Fruit fly (Drosophila melanogaster) whole organism, embryonic: ENCODE data around the gene CG17124.
A peak's percentile ranks its signal among the peaks of the same experiment; 100 is the strongest.

Experiments
- CG10147 ChIP-seq: fragments of 200-800 bp; sonication (Bioruptor generic); optimal IDR thresholded peaks from 2 replicates; lab custom pipeline; 2019; ENCODE audit warnings: missing biosample characterization, mild to moderate bottlenecking, missing genetic modification characterization, moderate library complexity
- CG10321 ChIP-seq: fragments of 200-800 bp; sonication (Bioruptor generic); IDR thresholded peaks from 2 replicates; pipeline ENCODE4 v1.3.6; 2022; ENCODE audit warnings: missing biosample characterization, missing genetic modification characterization
- CG10431 ChIP-seq: fragments of 200-800 bp; sonication (Bioruptor generic); optimal IDR thresholded peaks from 3 replicates; lab custom pipeline; 2018; ENCODE audit warnings: missing biosample characterization, mild to moderate bottlenecking, missing genetic modification characterization
- CG11085 ChIP-seq: fragments of 200-800 bp; sonication (Bioruptor generic); IDR thresholded peaks from 2 replicates; pipeline ENCODE4 v1.3.6; 2022; ENCODE audit warnings: missing biosample characterization, missing genetic modification characterization
- CG11456 ChIP-seq: fragments of 200-800 bp; sonication (Bioruptor generic); IDR thresholded peaks from 3 replicates; pipeline ENCODE4 v1.3.6; 2022; ENCODE audit warnings: missing biosample characterization, missing genetic modification characterization
- CG11504 ChIP-seq: fragments of 200-800 bp; sonication (Bioruptor generic); optimal IDR thresholded peaks from 3 replicates; lab custom pipeline; 2019; ENCODE audit warnings: missing biosample characterization, mild to moderate bottlenecking, missing genetic modification characterization, moderate library complexity
- CG12299 ChIP-seq: fragments of 200-800 bp; sonication (Bioruptor generic); optimal IDR thresholded peaks from 2 replicates; lab custom pipeline; 2018; ENCODE audit warnings: missing biosample characterization, mild to moderate bottlenecking, missing genetic modification characterization
- CG1233 ChIP-seq: fragments of 200-800 bp; sonication (Bioruptor generic); optimal IDR thresholded peaks from 4 replicates; lab custom pipeline; 2018; ENCODE audit warnings: missing biosample characterization, mild to moderate bottlenecking, missing genetic modification characterization
- CG13123 ChIP-seq: fragments of 200-800 bp; sonication (Bioruptor generic); optimal IDR thresholded peaks from 2 replicates; lab custom pipeline; 2016; ENCODE audit warnings: missing biosample characterization, missing genetic modification characterization
- CG13624 ChIP-seq: fragments of 200-800 bp; sonication (Bioruptor generic); optimal IDR thresholded peaks from 2 replicates; lab custom pipeline; 2016; ENCODE audit warnings: missing biosample characterization, missing genetic modification characterization
- CG15073 ChIP-seq: fragments of 200-800 bp; sonication (Bioruptor generic); optimal IDR thresholded peaks from 2 replicates; lab custom pipeline; 2016; ENCODE audit warnings: missing biosample characterization, missing genetic modification characterization
- CG1602 ChIP-seq: fragments of 200-800 bp; sonication (Bioruptor generic); optimal IDR thresholded peaks from 3 replicates; lab custom pipeline; 2016; ENCODE audit warnings: missing biosample characterization, missing genetic modification characterization
- CG17912 ChIP-seq: fragments of 200-800 bp; sonication (Bioruptor generic); optimal IDR thresholded peaks from 2 replicates; lab custom pipeline; 2018; ENCODE audit warnings: missing biosample characterization, mild to moderate bottlenecking, missing genetic modification characterization
- CG18764 ChIP-seq: fragments of 200-800 bp; sonication (Bioruptor generic); optimal IDR thresholded peaks from 3 replicates; lab custom pipeline; 2016; ENCODE audit warnings: missing biosample characterization, missing genetic modification characterization
- CG2120 ChIP-seq: fragments of 200-800 bp; sonication (Bioruptor generic); optimal IDR thresholded peaks from 3 replicates; lab custom pipeline; 2016; ENCODE audit warnings: missing biosample characterization, missing genetic modification characterization
- CG2678 ChIP-seq: fragments of 200-800 bp; sonication (Bioruptor generic); optimal IDR thresholded peaks from 3 replicates; lab custom pipeline; 2019; ENCODE audit warnings: missing biosample characterization, mild to moderate bottlenecking, missing genetic modification characterization, moderate library complexity
- CG3995 ChIP-seq: fragments of 200-800 bp; sonication (Bioruptor generic); optimal IDR thresholded peaks from 3 replicates; lab custom pipeline; 2016; ENCODE audit warnings: missing biosample characterization, missing genetic modification characterization
- CG4328 ChIP-seq: fragments of 200-800 bp; sonication (Bioruptor generic); optimal IDR thresholded peaks from 3 replicates; lab custom pipeline; 2017; ENCODE audit warnings: missing biosample characterization, missing genetic modification reagents, missing genetic modification characterization
- CG6254 ChIP-seq: fragments of 200-800 bp; sonication (Bioruptor generic); optimal IDR thresholded peaks from 3 replicates; lab custom pipeline; 2017; ENCODE audit warnings: mild to moderate bottlenecking, missing biosample characterization, missing genetic modification reagents, missing genetic modification characterization
- CG8281 ChIP-seq: fragments of 200-800 bp; sonication (Bioruptor generic); optimal IDR thresholded peaks from 2 replicates; lab custom pipeline; 2018; ENCODE audit warnings: missing biosample characterization, mild to moderate bottlenecking, missing genetic modification characterization, moderate library complexity
- CG8359 ChIP-seq: fragments of 200-800 bp; sonication (Bioruptor generic); optimal IDR thresholded peaks from 2 replicates; lab custom pipeline; 2017; ENCODE audit warnings: missing biosample characterization, mild to moderate bottlenecking, missing genetic modification characterization, borderline replicate concordance
- CG9876 ChIP-seq: fragments of 200-800 bp; sonication (Bioruptor generic); optimal IDR thresholded peaks from 2 replicates; lab custom pipeline; 2016; ENCODE audit warnings: missing biosample characterization, missing genetic modification characterization
- CrebB ChIP-seq: fragments of 200-800 bp; sonication (Bioruptor generic); optimal IDR thresholded peaks from 3 replicates; lab custom pipeline; 2018; ENCODE audit warnings: missing biosample characterization, mild to moderate bottlenecking, missing genetic modification characterization
- Drgx ChIP-seq: fragments of 200-800 bp; sonication (Bioruptor generic); IDR thresholded peaks from 2 replicates; pipeline ENCODE4 v1.3.6; 2022; ENCODE audit warnings: missing biosample characterization, missing genetic modification characterization
- Ets65A ChIP-seq: fragments of 200-800 bp; sonication (Bioruptor generic); peaks from one replicate; lab custom pipeline; 2016; ENCODE audit warnings: missing biosample characterization, missing genetic modification characterization
- H2.0 ChIP-seq: fragments of 200-800 bp; sonication (Bioruptor generic); IDR thresholded peaks from 2 replicates; pipeline ENCODE4 v1.3.6; 2022; ENCODE audit warnings: missing biosample characterization, missing genetic modification characterization
- NC2β ChIP-seq: fragments of 200-800 bp; sonication (Bioruptor generic); optimal IDR thresholded peaks from 2 replicates; lab custom pipeline; 2016; ENCODE audit warnings: missing biosample characterization, missing genetic modification characterization
- Poxn ChIP-seq: fragments of 200-800 bp; sonication (Bioruptor generic); IDR thresholded peaks from 2 replicates; pipeline ENCODE4 v1.3.6; 2022; ENCODE audit warnings: missing biosample characterization, missing genetic modification characterization
- Scr ChIP-seq: fragments of 200-800 bp; sonication (Bioruptor generic); IDR thresholded peaks from 2 replicates; pipeline ENCODE4 v1.3.6; 2022; ENCODE audit warnings: missing biosample characterization, missing genetic modification characterization; ENCODE audit not compliant: partially characterized antibody
- Trl ChIP-seq, 3 experiments: fragments of >200 bp in 2 of 3; fragments of 200-800 bp in 1 of 3; sonication (Bioruptor generic) in 1 of 3; optimal IDR thresholded peaks; 2 replicates in 1 of 3; 3 replicates in 2 of 3; lab custom pipeline; 2016 to 2017; ENCODE audit warnings: missing biosample characterization in 1 of 3, missing genetic modification characterization in 1 of 3
- ap ChIP-seq: fragments of 200-800 bp; sonication (Bioruptor generic); IDR thresholded peaks from 2 replicates; pipeline ENCODE4 v1.3.6; 2022; ENCODE audit warnings: missing biosample characterization, missing genetic modification characterization
- ash1 ChIP-seq: fragments of 200-800 bp; sonication (Bioruptor generic); optimal IDR thresholded peaks from 2 replicates; lab custom pipeline; 2018; ENCODE audit warnings: missing biosample characterization, mild to moderate bottlenecking, missing genetic modification characterization
- ato ChIP-seq: fragments of 200-800 bp; sonication (Bioruptor generic); IDR thresholded peaks from 2 replicates; pipeline ENCODE4 v1.3.6; 2022; ENCODE audit warnings: missing biosample characterization, missing genetic modification characterization; ENCODE audit not compliant: partially characterized antibody
- bab2 ChIP-seq: fragments of 200-800 bp; sonication (Bioruptor generic); optimal IDR thresholded peaks from 2 replicates; lab custom pipeline; 2016; ENCODE audit warnings: missing biosample characterization, missing genetic modification characterization
- bcd ChIP-seq: fragments of 200-800 bp; sonication (Bioruptor generic); optimal IDR thresholded peaks from 2 replicates; lab custom pipeline; 2017; ENCODE audit warnings: missing biosample characterization, mild to moderate bottlenecking, missing genetic modification characterization
- cato ChIP-seq: fragments of 200-800 bp; sonication (Bioruptor generic); optimal IDR thresholded peaks from 2 replicates; lab custom pipeline; 2016; ENCODE audit warnings: missing biosample characterization, missing genetic modification characterization, borderline replicate concordance
- da ChIP-seq: fragments of 200-800 bp; sonication (Bioruptor generic); optimal IDR thresholded peaks from 2 replicates; lab custom pipeline; 2016; ENCODE audit warnings: missing biosample characterization, missing genetic modification characterization
- disco-r ChIP-seq: fragments of 200-800 bp; sonication (Bioruptor generic); optimal IDR thresholded peaks from 2 replicates; lab custom pipeline; 2016; ENCODE audit warnings: missing biosample characterization, missing genetic modification characterization
- luna ChIP-seq: fragments of 200-800 bp; sonication (Bioruptor generic); optimal IDR thresholded peaks from 2 replicates; lab custom pipeline; 2016; ENCODE audit warnings: missing biosample characterization, missing genetic modification characterization
- odd ChIP-seq: fragments of 200-800 bp; sonication (Bioruptor generic); optimal IDR thresholded peaks from 2 replicates; lab custom pipeline; 2017; ENCODE audit warnings: missing biosample characterization, mild to moderate bottlenecking, missing genetic modification characterization
- onecut ChIP-seq: fragments of 200-800 bp; sonication (Bioruptor generic); IDR thresholded peaks from 2 replicates; pipeline ENCODE4 v1.3.6; 2022; ENCODE audit warnings: missing biosample characterization, missing genetic modification characterization
- pros ChIP-seq: fragments of 200-800 bp; sonication (Bioruptor generic); optimal IDR thresholded peaks from 3 replicates; lab custom pipeline; 2019; ENCODE audit warnings: missing biosample characterization, mild to moderate bottlenecking, missing genetic modification characterization, moderate library complexity
- rib ChIP-seq: fragments of 200-800 bp; sonication (Bioruptor generic); IDR thresholded peaks from 2 replicates; pipeline ENCODE4 v1.3.6; 2022; ENCODE audit warnings: missing biosample characterization, missing genetic modification characterization
- salm ChIP-seq: fragments of 200-800 bp; sonication (Bioruptor generic); optimal IDR thresholded peaks from 2 replicates; lab custom pipeline; 2018; ENCODE audit warnings: missing biosample characterization, mild to moderate bottlenecking, missing genetic modification characterization
- schlank ChIP-seq: fragments of 200-800 bp; sonication (Bioruptor generic); optimal IDR thresholded peaks from 2 replicates; lab custom pipeline; 2018; ENCODE audit warnings: missing biosample characterization, mild to moderate bottlenecking, missing genetic modification characterization
- so ChIP-seq: fragments of 200-800 bp; sonication (Bioruptor generic); IDR thresholded peaks from 3 replicates; pipeline ENCODE4 v1.3.6; 2022; ENCODE audit warnings: missing biosample characterization, missing genetic modification characterization
- tna ChIP-seq: fragments of 200-800 bp; sonication (Bioruptor generic); IDR thresholded peaks from 2 replicates; pipeline ENCODE4 v1.3.6; 2022; ENCODE audit warnings: missing biosample characterization, missing genetic modification characterization; ENCODE audit not compliant: partially characterized antibody
- tx ChIP-seq: fragments of 200-800 bp; sonication (Bioruptor generic); optimal IDR thresholded peaks from 2 replicates; lab custom pipeline; 2016; ENCODE audit warnings: missing biosample characterization, missing genetic modification characterization
- wek ChIP-seq: fragments of 200-800 bp; sonication (Bioruptor generic); optimal IDR thresholded peaks from 3 replicates; lab custom pipeline; 2018; ENCODE audit warnings: missing biosample characterization, mild to moderate bottlenecking, missing genetic modification characterization, moderate library complexity
- zen ChIP-seq: fragments of 200-800 bp; sonication (Bioruptor generic); optimal IDR thresholded peaks from 3 replicates; lab custom pipeline; 2018; ENCODE audit warnings: missing biosample characterization, mild to moderate bottlenecking, missing genetic modification characterization, moderate library complexity
- zfh1 ChIP-seq: fragments of 200-800 bp; sonication (Bioruptor generic); IDR thresholded peaks from 3 replicates; pipeline ENCODE4 v1.3.6; 2022; ENCODE audit warnings: missing biosample characterization, missing genetic modification characterization

CG17124 gene

DNA sequence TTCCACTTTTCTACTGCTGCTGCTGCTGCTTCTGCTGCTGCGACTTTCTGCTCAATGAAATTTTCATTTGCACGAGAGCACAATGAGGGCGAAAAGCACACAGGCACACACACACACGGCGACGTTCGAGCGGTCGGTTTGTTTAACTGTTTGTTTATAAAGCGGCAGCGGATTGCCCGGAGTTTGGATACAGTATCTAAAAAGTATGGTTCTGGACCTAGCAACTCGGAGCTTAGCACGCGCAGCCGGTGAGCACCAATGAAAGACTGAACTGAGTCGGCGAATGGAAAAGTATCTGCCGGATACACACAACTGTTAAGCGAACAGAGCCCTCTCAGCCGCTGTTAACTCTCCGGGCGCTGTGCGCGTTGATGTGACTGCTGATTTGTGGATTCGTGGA lies at the start of gene CG17124 (continued):
- no peak for TF ChIP-seq da (GFP tag; lab: Kevin White, UChicago)
- peak; percentile 45 for TF ChIP-seq wek (GFP tag; lab: Kevin White, UChicago)
- no peak for TF ChIP-seq salm (tag; lab: Kevin White, UChicago)
- TF ChIP-seq rib (GFP tag; lab: Robert Waterston, UW) = peak; percentile 55; the same call in 1 of the 2 replicates
- peak; percentile 43 to 61 for TF ChIP-seq Trl (optimal IDR thresholded peaks at IDR 0.05; lab: Kevin White, UChicago)
- TF ChIP-seq Trl (GFP tag; optimal IDR thresholded peaks at IDR 0.05; lab: Kevin White, UChicago) = peak; percentile 44
- TF ChIP-seq CG12299 (tag; lab: Kevin White, UChicago) = peak; percentile 76
- no peak for TF ChIP-seq CG4328 (GFP tag; lab: Kevin White, UChicago)
- TF ChIP-seq NC2β = no peak
- no peak for TF ChIP-seq CG17912 (GFP tag; lab: Kevin White, UChicago)
- no peak for TF ChIP-seq bab2
- no peak for TF ChIP-seq CG1233 (GFP tag; lab: Kevin White, UChicago)
- TF ChIP-seq Drgx = no peak; the same call in 1 of the 2 replicates
- no peak for TF ChIP-seq pros (GFP tag; lab: Kevin White, UChicago)
- TF ChIP-seq cato (GFP tag; lab: Kevin White, UChicago) = no peak
- no peak for TF ChIP-seq Poxn (GFP tag; lab: Robert Waterston, UW)
- TF ChIP-seq CG15073 (GFP tag; lab: Kevin White, UChicago) = no peak
- no peak for TF ChIP-seq CG10321
- TF ChIP-seq CG18764 (GFP tag; lab: Kevin White, UChicago) = no peak
- TF ChIP-seq Ets65A (GFP tag; lab: Kevin White, UChicago) = no peak
- TF ChIP-seq CG10431 (GFP tag; lab: Kevin White, UChicago) = no peak
- peak; percentile 4 for TF ChIP-seq CG2120 (GFP tag; lab: Kevin White, UChicago)
- no peak for TF ChIP-seq CG11085 (GFP tag; lab: Robert Waterston, UW)
- no peak for TF ChIP-seq zfh1 (GFP tag; lab: Robert Waterston, UW)
- no peak for TF ChIP-seq CG1602 (GFP tag; lab: Kevin White, UChicago)
- no peak for TF ChIP-seq CG3995 (GFP tag; lab: Kevin White, UChicago)
- peak; percentile 19 for TF ChIP-seq CG9876 (GFP tag; lab: Kevin White, UChicago)
- no peak for TF ChIP-seq odd
- TF ChIP-seq schlank (tag; lab: Kevin White, UChicago) = peak; percentile 28
- no peak for TF ChIP-seq CG13123 (GFP tag; lab: Kevin White, UChicago)
- peak; percentile 37 for TF ChIP-seq CG2678 (tag; lab: Kevin White, UChicago)
- TF ChIP-seq ash1 (GFP tag; lab: Kevin White, UChicago) = no peak
- TF ChIP-seq CG11504 (tag; lab: Kevin White, UChicago) = peak; percentile 25
- TF ChIP-seq tx (GFP tag; lab: Kevin White, UChicago) = no peak
- TF ChIP-seq CG11456 = 0 out of 3 replicates have a peak, but pooled peaks have one; percentile 52
- TF ChIP-seq luna (GFP tag; lab: Kevin White, UChicago) = no peak
- no peak for TF ChIP-seq ap (GFP tag; lab: Robert Waterston, UW)
- TF ChIP-seq Scr (GFP tag; lab: Robert Waterston, UW) = peak; percentile 33; the same call in 1 of the 2 replicates
- TF ChIP-seq disco-r (GFP tag; lab: Kevin White, UChicago) = no peak
- no peak for TF ChIP-seq CG6254 (GFP tag; lab: Kevin White, UChicago)
- TF ChIP-seq tna = peak; percentile 49; the same call in 1 of the 2 replicates
- peak; percentile 18 for TF ChIP-seq bcd (GFP tag; lab: Kevin White, UChicago)
- no peak for TF ChIP-seq H2.0 (GFP tag; lab: Robert Waterston, UW)
- TF ChIP-seq CrebB (tag; lab: Kevin White, UChicago) = peak; percentile 30
- no peak for TF ChIP-seq zen (tag; lab: Kevin White, UChicago)
- peak; percentile 59 for TF ChIP-seq onecut (GFP tag; lab: Robert Waterston, UW)
- 0 out of 2 replicates have a peak, but pooled peaks have one; percentile 9 for TF ChIP-seq ato (GFP tag; lab: Robert Waterston, UW)
- no peak for TF ChIP-seq so (GFP tag; lab: Robert Waterston, UW)
- peak; percentile 4 for TF ChIP-seq CG13624 (GFP tag; lab: Kevin White, UChicago)
- TF ChIP-seq CG10147 = peak; percentile 34
- no peak for TF ChIP-seq CG8359 (GFP tag; lab: Kevin White, UChicago)
- TF ChIP-seq CG8281 (tag; lab: Kevin White, UChicago) = no peak
